Worm (Caenorhabditis elegans): Measurements from ENCODE around the gene nspc-14.

Gene nspc-14

DNA sequence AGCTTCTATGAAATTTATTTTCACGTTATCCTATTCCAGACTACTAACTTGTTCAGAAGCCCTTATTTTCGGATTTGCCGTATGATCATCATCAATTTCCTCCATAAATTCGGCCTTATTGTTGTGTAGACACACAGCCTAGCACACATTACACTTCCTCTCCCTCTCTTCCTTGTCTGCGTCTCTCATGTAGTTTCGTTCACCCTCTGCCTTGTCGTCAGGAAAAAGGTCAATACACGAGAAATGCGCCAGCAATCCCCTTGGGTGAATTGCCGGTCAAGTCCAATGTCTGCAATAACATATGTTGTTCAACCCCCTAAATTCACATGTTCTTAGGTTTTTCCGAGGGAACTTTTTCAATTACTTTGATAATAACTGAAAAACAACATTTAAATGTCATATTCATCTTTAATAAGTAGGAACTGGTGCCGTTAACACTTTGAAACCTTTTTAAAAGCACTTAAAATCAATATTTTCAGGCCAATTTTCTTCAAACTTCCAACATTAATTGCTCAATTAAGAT is 35.0 kb upstream of the nspc-14 start, which contains the start of gene F17E5.2:
TSS of gene F17E5.2 (plus strand) at position 473 of the 523 bp plus-strand sequence.
- TF ChIP-seq lin-38 (GFP tag; IDR thresholded peaks at IDR 0.05) (no peak; the same call in none of the 2 replicates), Y48G9A.11 (GFP tag; IDR thresholded peaks at IDR 0.05) (no peak), vab-7 (GFP tag; IDR thresholded peaks at IDR 0.05) (no peak; the same call in 1 of the 2 replicates), nhr-10 (tag; optimal IDR thresholded peaks at IDR 0.05) (peak; percentile 29), set-16 (GFP tag; IDR thresholded peaks at IDR 0.05) (no peak), egl-43 (GFP tag; IDR thresholded peaks at IDR 0.05) (no peak), gei-8 (GFP tag; optimal IDR thresholded peaks at IDR 0.05) (peak; percentile 38), daf-12 (tag; optimal IDR thresholded peaks at IDR 0.05) (no peak), saeg-2 (GFP tag; IDR thresholded peaks at IDR 0.05) (no peak), lin-1 (GFP tag; IDR thresholded peaks at IDR 0.05) (peak; percentile 75), spr-1 (tag; optimal IDR thresholded peaks at IDR 0.05) (peak; percentile 84), mxl-2 (GFP tag; conservative IDR thresholded peaks at IDR 0.05) (no peak), jun-1 (tag; optimal IDR thresholded peaks at IDR 0.05) (peak; percentile 68), skn-1 (tag; optimal IDR thresholded peaks at IDR 0.05) (no peak), ZK337.2 (GFP tag; IDR thresholded peaks at IDR 0.05) (no peak), ceh-20 (GFP tag; IDR thresholded peaks at IDR 0.05) (peak; percentile 73), F10B5.3 (tag; optimal IDR thresholded peaks at IDR 0.05) (peak; percentile 63), zip-11 (GFP tag; IDR thresholded peaks at IDR 0.05) (no peak), lsy-2 (tag; optimal IDR thresholded peaks at IDR 0.05) (peak; percentile 55 to 94), hlh-30 (tag; optimal IDR thresholded peaks at IDR 0.05; ENCODE audit: insufficient read depth) (peak; percentile 93), tag-97 (GFP tag; IDR thresholded peaks at IDR 0.05) (no peak), lin-15B (tag; optimal IDR thresholded peaks at IDR 0.05) (no peak), hlh-11 (tag; optimal IDR thresholded peaks at IDR 0.05) (peak; percentile 97), attf-4 (tag; optimal IDR thresholded peaks at IDR 0.05) (no peak), mxl-3 (GFP tag; optimal IDR thresholded peaks at IDR 0.05) (peak; percentile 94), egl-27 (tag; optimal IDR thresholded peaks at IDR 0.05) (peak; percentile 16), F44E2.7 (GFP tag; IDR thresholded peaks at IDR 0.05) (no peak), tra-1 (GFP tag; IDR thresholded peaks at IDR 0.05) (peak; percentile 47; the same call in 1 of the 2 replicates), hmg-1.1 (GFP tag; IDR thresholded peaks at IDR 0.05) (peak; percentile 96), daf-19 (GFP tag; conservative IDR thresholded peaks at IDR 0.05) (0 out of 2 replicates have a peak, but pooled peaks have one; percentile 68), unc-39 (tag; optimal IDR thresholded peaks at IDR 0.05) (no peak), duxl-1 (tag; optimal IDR thresholded peaks at IDR 0.05; ENCODE audit: poor library complexity) (peak; percentile 78), unc-62 (GFP tag; optimal IDR thresholded peaks at IDR 0.05 in 1 of 2) (peak in 1 of 2 experiments; percentile 99), unc-62 (tag; optimal IDR thresholded peaks at IDR 0.05) (no peak), F49E8.2 (tag; optimal IDR thresholded peaks at IDR 0.05; ENCODE audit: borderline replicate concordance) (no peak), ama-1 (optimal IDR thresholded peaks at IDR 0.05) (no peak), D1046.2 (GFP tag; IDR thresholded peaks at IDR 0.05) (no peak), dpl-1 (GFP tag; optimal IDR thresholded peaks at IDR 0.05) (peak; percentile 85), mes-2 (tag; optimal IDR thresholded peaks at IDR 0.05; ENCODE audit: poor library complexity, severe bottlenecking) (peak; percentile 96), zfp-3 (GFP tag; conservative IDR thresholded peaks at IDR 0.05) (peak; percentile 81; the same call in 1 of the 2 replicates), cey-2 (tag; optimal IDR thresholded peaks at IDR 0.05; ENCODE audit: borderline replicate concordance, insufficient read depth) (no peak), daf-8 (GFP tag; IDR thresholded peaks at IDR 0.05) (no peak), madf-5 (GFP tag; IDR thresholded peaks at IDR 0.05) (no peak), nhr-111 (GFP tag; optimal IDR thresholded peaks at IDR 0.05) (no peak), T26A8.4 (GFP tag; IDR thresholded peaks at IDR 0.05) (no peak; the same call in 1 of the 2 replicates), zfp-2 (tag; optimal IDR thresholded peaks at IDR 0.05) (no peak), lin-13 (GFP tag; optimal IDR thresholded peaks at IDR 0.05) (peak; percentile 91), pha-4 (GFP tag; IDR thresholded peaks at IDR 0.05) (peak; percentile 76; the same call in 1 of the 2 replicates), pha-4 (tag; optimal IDR thresholded peaks at IDR 0.05) (peak; percentile 98), lin-29 (GFP tag; IDR thresholded peaks at IDR 0.05) (no peak), fos-1 (tag; optimal IDR thresholded peaks at IDR 0.05) (no peak)

Data from whole organism, L4 larva.